Worm (Caenorhabditis elegans): ENCODE measurements around the gene sri-65.
A peak's percentile ranks its signal among the peaks of the same experiment; 100 is the strongest.

DNA sequence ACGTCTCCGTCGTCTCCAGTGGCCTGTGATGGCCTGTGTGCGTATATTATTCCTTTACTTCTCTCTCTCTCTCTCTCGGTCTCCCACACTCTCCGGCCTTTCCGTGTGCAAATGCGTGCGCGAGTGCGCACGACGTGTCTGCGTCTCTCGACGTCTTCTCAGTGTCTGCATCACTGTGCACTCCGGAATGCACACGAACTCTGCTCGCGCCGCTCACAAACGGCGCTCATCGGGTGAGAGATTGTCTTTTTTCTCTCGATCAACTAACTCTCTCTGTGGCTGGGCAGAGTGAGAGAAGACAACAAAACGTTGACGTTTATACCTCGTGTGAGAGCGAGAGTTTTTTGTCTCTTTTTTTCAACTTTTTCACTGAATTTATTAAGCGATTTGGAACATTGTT is 32.2 kb downstream of the sri-65 start:
- TF ChIP-seq nhr-11 (tag; optimal IDR thresholded peaks at IDR 0.05) (no peak), egl-27 (tag; optimal IDR thresholded peaks at IDR 0.05) (peak; percentile 71), nhr-12 (tag; optimal IDR thresholded peaks at IDR 0.05) (no peak), elt-3 (tag; optimal IDR thresholded peaks at IDR 0.05) (no peak), ceh-82 (tag; optimal IDR thresholded peaks at IDR 0.05) (peak; percentile 23), unc-62 (GFP tag; optimal IDR thresholded peaks at IDR 0.05) (peak; percentile 13), R02D3.7 (tag; optimal IDR thresholded peaks at IDR 0.05) (peak; percentile 72), pha-4 (tag; optimal IDR thresholded peaks at IDR 0.05) (peak; percentile 81), snpc-4 (tag; optimal IDR thresholded peaks at IDR 0.05) (peak; percentile 52), skn-1 (tag; optimal IDR thresholded peaks at IDR 0.05) (peak; percentile 85), unc-39 (tag; optimal IDR thresholded peaks at IDR 0.05) (no peak), egl-5 (tag; optimal IDR thresholded peaks at IDR 0.05) (peak; percentile 70), lin-39 (tag; optimal IDR thresholded peaks at IDR 0.05) (peak; percentile 92)

All from whole organism, L3 larva.